Worm (Caenorhabditis elegans) whole organism, L1 larva: ENCODE data around the gene B0280.2.

ENCODE experiments used
- aly-2 ChIP-seq: fragments of 150-350 bp; optimal IDR thresholded peaks from 2 replicates; lab custom pipeline; 2014; ENCODE audit warnings: missing biosample characterization, missing genetic modification characterization
- ces-1 ChIP-seq: fragments of 150-350 bp; optimal IDR thresholded peaks from 2 replicates; lab custom pipeline; 2014; ENCODE audit warnings: missing biosample characterization, missing genetic modification reagents, missing genetic modification characterization

DNA sequence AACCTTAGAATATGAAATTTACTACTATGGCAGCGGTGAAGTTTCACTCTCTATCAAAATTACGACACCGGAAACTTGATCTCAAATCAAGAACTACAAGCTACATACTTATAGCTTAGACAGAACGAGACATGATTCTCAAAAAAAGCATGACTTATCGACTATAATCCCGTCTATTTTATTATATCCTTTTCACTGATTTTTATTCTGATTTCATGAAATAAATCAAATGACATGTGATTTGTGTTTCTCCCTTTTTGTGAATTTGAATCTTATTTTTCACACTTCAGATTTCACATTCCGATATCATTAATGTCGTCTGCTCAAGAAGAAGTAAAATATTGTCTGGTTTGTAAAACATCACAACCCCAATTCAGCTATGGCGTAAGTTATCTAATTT lies 24.5 kb upstream of the B0280.2 start, which contains the start of gene ZK418.11:
- TF ChIP-seq aly-2 (tag; lab: Kevin White, UChicago) (no peak), ces-1 (GFP tag; lab: Kevin White, UChicago) (no peak)
